Comparison of ENCODE assay signal across 2 worm cellular contexts in the genomic region with DNA sequence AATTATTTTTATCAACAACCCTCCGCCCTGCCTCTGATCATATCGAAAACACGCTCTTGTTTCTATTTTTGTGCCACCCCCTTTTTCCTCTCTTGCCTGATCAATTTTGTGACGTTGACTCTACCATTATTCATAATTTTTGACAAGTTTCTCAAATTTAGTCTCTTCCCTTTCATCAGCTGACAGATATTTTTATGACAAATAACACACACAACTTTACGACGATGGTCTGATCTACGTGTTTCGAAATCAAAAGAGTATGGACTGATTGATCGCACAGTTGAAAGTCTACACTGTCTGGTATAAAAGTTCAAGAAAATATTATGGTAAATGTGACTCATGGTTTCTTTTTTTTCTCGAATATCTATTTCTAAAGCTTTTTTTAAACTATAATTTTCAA.
TF ChIP-seq lines count a peak whose summit lies in the region.

No protein-coding gene starts in this region.

TF ChIP-seq in whole organism, L4 larva, 104 proteins besides CTCF, POLR2A, EP300 and RAD21:
- TF ChIP-seq hlh-30 (tag; optimal IDR thresholded peaks at IDR 0.05; lab: Kevin White, UChicago; ENCODE audit: insufficient read depth) (peak; percentile 0), set-16 (GFP tag; IDR thresholded peaks at IDR 0.05; lab: Robert Waterston, UW) (no peak), unc-62 (GFP tag; optimal IDR thresholded peaks at IDR 0.05 in 1 of 2; lab: Kevin White, UChicago) (peak in 1 of 2 experiments; percentile 39), unc-62 (tag; optimal IDR thresholded peaks at IDR 0.05; lab: Kevin White, UChicago) (no peak), mdt-29 (GFP tag; IDR thresholded peaks at IDR 0.05; lab: Robert Waterston, UW) (no peak)
TF ChIP-seq in whole organism, L4 larva: peak in this region for 2.

TF ChIP-seq in whole organism, young adult, 124 proteins besides CTCF, POLR2A, EP300 and RAD21:
- TF ChIP-seq unc-62 (GFP tag; optimal IDR thresholded peaks at IDR 0.05; lab: Kevin White, UChicago) (peak; percentile 90), ztf-28 (GFP tag; IDR thresholded peaks at IDR 0.05; lab: Robert Waterston, UW) (no peak), cebp-1 (GFP tag; IDR thresholded peaks at IDR 0.05; lab: Robert Waterston, UW) (no peak), cebp-1 (tag; optimal IDR thresholded peaks at IDR 0.05; lab: Kevin White, UChicago) (peak; percentile 57), hlh-12 (tag; optimal IDR thresholded peaks at IDR 0.05; lab: Kevin White, UChicago) (no peak), tbp1 (GFP tag; optimal IDR thresholded peaks at IDR 0.05; lab: Kevin White, UChicago) (no peak), athp-1 (tag; optimal IDR thresholded peaks at IDR 0.05; lab: Kevin White, UChicago) (no peak)
